Worm (Caenorhabditis elegans) whole organism, midembryonic: ENCODE results near the gene ges-1.

Experiments used
- T22C8.4 ChIP-seq: fragments of 200-800 bp; sonication (Bioruptor generic); IDR thresholded peaks from 2 replicates; pipeline ENCODE4 v1.3.6; 2022; ENCODE audit warnings: missing genetic modification characterization, missing compliant biosample characterization
- flt-1 ChIP-seq: fragments of 200-800 bp; sonication (Bioruptor generic); IDR thresholded peaks from 2 replicates; pipeline ENCODE4 v1.3.6; 2022; ENCODE audit warnings: missing genetic modification characterization, missing compliant biosample characterization

ce11 chrV:1471977-1472376 is 40.0 kb upstream of the ges-1 start:
- no peak for TF ChIP-seq flt-1
- TF ChIP-seq T22C8.4 (GFP tag; lab: Robert Waterston, UW) = no peak
